Comparison of ENCODE assay signal across 3 fruit fly cellular contexts in genomic region chr2L:15179028-15179427, dm6.
TF ChIP-seq lines count a peak whose summit lies in the region.

No protein-coding gene starts in this region.

- no peak for TF ChIP-seq CTCF in whole organism, embryonic (GFP tag; optimal IDR thresholded peaks at IDR 0.05; lab: Kevin White, UChicago)

TF ChIP-seq in whole organism, embryonic, 481 proteins besides CTCF, POLR2A, EP300 and RAD21 (continues in another document):
- TF ChIP-seq gem (tag; optimal IDR thresholded peaks at IDR 0.05; lab: Kevin White, UChicago), result peak; percentile 38
- peak; percentile 12 for TF ChIP-seq NfI (GFP tag; optimal IDR thresholded peaks at IDR 0.05; lab: Kevin White, UChicago)
- peak; percentile 43 for TF ChIP-seq dmrt99B (tag; optimal IDR thresholded peaks at IDR 0.05; lab: Kevin White, UChicago)
- peak; percentile 18 for TF ChIP-seq CG6813 (GFP tag; optimal IDR thresholded peaks at IDR 0.05; lab: Kevin White, UChicago)
- no peak for TF ChIP-seq prd (optimal IDR thresholded peaks at IDR 0.05; lab: Kevin White, UChicago)
- peak; percentile 58; the same call in 2 of the 3 replicates for TF ChIP-seq prd (GFP tag; IDR thresholded peaks at IDR 0.05; lab: Robert Waterston, UW)
- TF ChIP-seq mam (GFP tag; optimal IDR thresholded peaks at IDR 0.05; lab: Kevin White, UChicago), result no peak
- TF ChIP-seq CG30020 (tag; optimal IDR thresholded peaks at IDR 0.05; lab: Kevin White, UChicago), result no peak
- TF ChIP-seq CG13296 (GFP tag; optimal IDR thresholded peaks at IDR 0.05; lab: Kevin White, UChicago), result peak; percentile 16
- TF ChIP-seq BEAF-32 (GFP tag; optimal IDR thresholded peaks at IDR 0.05; lab: Kevin White, UChicago), result no peak
- no peak for TF ChIP-seq eve (GFP tag; optimal IDR thresholded peaks at IDR 0.05; lab: Kevin White, UChicago)
- TF ChIP-seq ERR (GFP tag; optimal IDR thresholded peaks at IDR 0.05; lab: Kevin White, UChicago), result no peak
- no peak for TF ChIP-seq emc (GFP tag; optimal IDR thresholded peaks at IDR 0.05; lab: Kevin White, UChicago)
- peak; percentile 14 for TF ChIP-seq bcd (GFP tag; optimal IDR thresholded peaks at IDR 0.05; lab: Kevin White, UChicago)
- no peak for TF ChIP-seq CG31388 (GFP tag; optimal IDR thresholded peaks at IDR 0.05; lab: Kevin White, UChicago)
- no peak for TF ChIP-seq Deaf1 (tag; optimal IDR thresholded peaks at IDR 0.05; lab: Kevin White, UChicago)
- TF ChIP-seq Fer3 (tag; optimal IDR thresholded peaks at IDR 0.05; lab: Kevin White, UChicago), result peak; percentile 52
- TF ChIP-seq twi (tag; optimal IDR thresholded peaks at IDR 0.05; lab: Kevin White, UChicago), result no peak
- 0 out of 2 replicates have a peak, but pooled peaks have one; percentile 31 for TF ChIP-seq CG11696 (GFP tag; IDR thresholded peaks at IDR 0.05; lab: Robert Waterston, UW)
- no peak for TF ChIP-seq CG7987 (GFP tag; optimal IDR thresholded peaks at IDR 0.05; lab: Kevin White, UChicago)
- no peak for TF ChIP-seq Optix (GFP tag; IDR thresholded peaks at IDR 0.05; lab: Robert Waterston, UW)
- no peak for TF ChIP-seq Xrp1 (GFP tag; IDR thresholded peaks at IDR 0.05; lab: Robert Waterston, UW)
- no peak for TF ChIP-seq Atf-2 (GFP tag; optimal IDR thresholded peaks at IDR 0.05; lab: Kevin White, UChicago)
- no peak for TF ChIP-seq NC2α (GFP tag; optimal IDR thresholded peaks at IDR 0.05; lab: Kevin White, UChicago)
- no peak for TF ChIP-seq CG14860 (GFP tag; IDR thresholded peaks at IDR 0.05; lab: Robert Waterston, UW; ENCODE audit: partially characterized antibody)
- peak; percentile 14 for TF ChIP-seq CG15514 (GFP tag; optimal IDR thresholded peaks at IDR 0.05; lab: Kevin White, UChicago)
- TF ChIP-seq Bdp1 (GFP tag; optimal IDR thresholded peaks at IDR 0.05; lab: Kevin White, UChicago), result no peak
- peak; percentile 50; the same call in 1 of the 2 replicates for TF ChIP-seq sisA (GFP tag; IDR thresholded peaks at IDR 0.05; lab: Robert Waterston, UW)
- no peak for TF ChIP-seq crc (GFP tag; optimal IDR thresholded peaks at IDR 0.05; lab: Kevin White, UChicago)
- TF ChIP-seq slp2 (GFP tag; optimal IDR thresholded peaks at IDR 0.05; lab: Kevin White, UChicago), result no peak
- TF ChIP-seq CG3726 (GFP tag; IDR thresholded peaks at IDR 0.05; lab: Robert Waterston, UW), result no peak

TF ChIP-seq in whole organism, prepupa, 60 proteins besides CTCF, POLR2A, EP300 and RAD21:
- TF ChIP-seq CG6163 (GFP tag; IDR thresholded peaks at IDR 0.05; lab: Robert Waterston, UW) (peak; percentile 41; the same call in 2 of the 3 replicates), eg (GFP tag; IDR thresholded peaks at IDR 0.05; lab: Robert Waterston, UW) (peak; percentile 36; the same call in 1 of the 3 replicates), Eip78C (GFP tag; lab: Kevin White, UChicago) (peak; percentile 46), Blimp-1 (GFP tag; optimal IDR thresholded peaks at IDR 0.05; lab: Kevin White, UChicago) (no peak)

TF ChIP-seq in whole organism, pupa, 21 proteins besides CTCF, POLR2A, EP300 and RAD21:
- TF ChIP-seq CG9948 (tag; optimal IDR thresholded peaks at IDR 0.05; lab: Kevin White, UChicago) (no peak), fd96Ca (GFP tag; IDR thresholded peaks at IDR 0.05; lab: Robert Waterston, UW) (0 out of 3 replicates have a peak, but pooled peaks have one; percentile 7), Pif1B (GFP tag; optimal IDR thresholded peaks at IDR 0.05; lab: Kevin White, UChicago) (no peak), CG8301 (tag; optimal IDR thresholded peaks at IDR 0.05; lab: Kevin White, UChicago) (no peak), Snoo (tag; optimal IDR thresholded peaks at IDR 0.05; lab: Kevin White, UChicago) (no peak)

Comparison
In these comparisons a context has a peak if more than half of its experiments do, and no peak if none do; other contexts are left out.
1. Of the 7 proteins assayed by ChIP-seq in both whole organism, embryonic and whole organism, prepupa: peak only in whole organism, embryonic: Blimp-1 and Sox102F; only in whole organism, prepupa: none; in both: none; in neither: 5.